Fruit fly (Drosophila melanogaster) whole organism, embryonic: ENCODE data around the gene Acn.

ENCODE experiments used
- CG10543 ChIP-seq: fragments of 200-800 bp; sonication (Bioruptor generic); optimal IDR thresholded peaks from 3 replicates; lab custom pipeline; 2017; ENCODE audit warnings: missing biosample characterization, mild to moderate bottlenecking, missing genetic modification characterization, moderate library complexity
- CG14860 ChIP-seq: fragments of 200-800 bp; sonication (Bioruptor generic); IDR thresholded peaks from 3 replicates; pipeline ENCODE4 v1.3.6; 2022; ENCODE audit warnings: missing biosample characterization, missing genetic modification characterization; ENCODE audit not compliant: partially characterized antibody
- CG15011 ChIP-seq: fragments of 200-800 bp; sonication (Bioruptor generic); optimal IDR thresholded peaks from 3 replicates; lab custom pipeline; 2018; ENCODE audit warnings: missing biosample characterization, mild to moderate bottlenecking, missing genetic modification characterization
- CG15514 ChIP-seq: fragments of 200-800 bp; sonication (Bioruptor generic); optimal IDR thresholded peaks from 3 replicates; lab custom pipeline; 2017; ENCODE audit warnings: missing biosample characterization, missing genetic modification characterization, mild to moderate bottlenecking, moderate library complexity, missing genetic modification reagents
- CG1603 ChIP-seq: fragments of 200-800 bp; sonication (Bioruptor generic); optimal IDR thresholded peaks from 2 replicates; lab custom pipeline; 2019; ENCODE audit warnings: missing biosample characterization, mild to moderate bottlenecking, missing genetic modification characterization, moderate library complexity
- CG2129 ChIP-seq: fragments of 200-800 bp; sonication (Bioruptor generic); IDR thresholded peaks from 2 replicates; pipeline ENCODE4 v1.3.6; 2022; ENCODE audit warnings: missing biosample characterization, missing genetic modification characterization; ENCODE audit not compliant: partially characterized antibody
- CG2678 ChIP-seq: fragments of 200-800 bp; sonication (Bioruptor generic); optimal IDR thresholded peaks from 3 replicates; lab custom pipeline; 2019; ENCODE audit warnings: missing biosample characterization, mild to moderate bottlenecking, missing genetic modification characterization, moderate library complexity
- CG3163 ChIP-seq: fragments of 200-800 bp; sonication (Bioruptor generic); optimal IDR thresholded peaks from 3 replicates; lab custom pipeline; 2016; ENCODE audit warnings: missing biosample characterization, missing genetic modification characterization
- CG4617 ChIP-seq: fragments of 200-800 bp; sonication (Bioruptor generic); optimal IDR thresholded peaks from 3 replicates; lab custom pipeline; 2016; ENCODE audit warnings: missing biosample characterization, missing genetic modification characterization, borderline replicate concordance
- CG4820 ChIP-seq: fragments of 200-800 bp; sonication (Bioruptor generic); optimal IDR thresholded peaks from 3 replicates; lab custom pipeline; 2016; ENCODE audit warnings: missing biosample characterization, missing genetic modification characterization
- CG7271 ChIP-seq: fragments of 200-800 bp; sonication (Bioruptor generic); optimal IDR thresholded peaks from 2 replicates; lab custom pipeline; 2018; ENCODE audit warnings: missing biosample characterization, mild to moderate bottlenecking, missing genetic modification characterization, moderate library complexity
- CG8924 ChIP-seq: fragments of 200-800 bp; optimal IDR thresholded peaks from 3 replicates; lab custom pipeline; 2019; ENCODE audit warnings: missing biosample characterization, mild to moderate bottlenecking, missing genetic modification characterization, moderate library complexity
- CG9437 ChIP-seq: fragments of 200-800 bp; sonication (Bioruptor generic); optimal IDR thresholded peaks from 2 replicates; lab custom pipeline; 2018; ENCODE audit warnings: missing biosample characterization, mild to moderate bottlenecking, missing genetic modification characterization
- CoRest ChIP-seq: fragments of 200-800 bp; sonication (Bioruptor generic); optimal IDR thresholded peaks from 3 replicates; lab custom pipeline; 2018; ENCODE audit warnings: missing biosample characterization, mild to moderate bottlenecking, missing genetic modification characterization, moderate library complexity
- Dll ChIP-seq: fragments of 200-800 bp; sonication (Bioruptor generic); IDR thresholded peaks from 4 replicates; pipeline ENCODE4 v1.3.6; 2022; ENCODE audit warnings: missing biosample characterization, missing genetic modification characterization; ENCODE audit not compliant: partially characterized antibody
- Dref ChIP-seq: fragments of 200-800 bp; sonication (Bioruptor generic); IDR thresholded peaks from 2 replicates; pipeline ENCODE4 v1.3.6; 2022; ENCODE audit warnings: missing biosample characterization, missing genetic modification characterization
- Gug ChIP-seq: fragments of 200-800 bp; sonication (Bioruptor generic); IDR thresholded peaks from 4 replicates; pipeline ENCODE4 v1.3.6; 2022; ENCODE audit warnings: missing biosample characterization, missing genetic modification characterization
- HLH3B ChIP-seq: fragments of 200-800 bp; sonication (Bioruptor generic); IDR thresholded peaks from 2 replicates; pipeline ENCODE4 v1.3.6; 2022; ENCODE audit warnings: missing biosample characterization, missing genetic modification characterization
- Hand ChIP-seq: fragments of 200-800 bp; sonication (Bioruptor generic); optimal IDR thresholded peaks from 2 replicates; lab custom pipeline; 2017; ENCODE audit warnings: mild to moderate bottlenecking, missing biosample characterization, missing genetic modification reagents, missing genetic modification characterization
- Hr51 ChIP-seq, 2 experiments: fragments of 200-800 bp; sonication (Bioruptor generic); optimal IDR thresholded peaks; 2 replicates in 1 of 2; 3 replicates in 1 of 2; lab custom pipeline; 2016 to 2018; ENCODE audit warnings: missing biosample characterization in 2 of 2, missing genetic modification characterization in 2 of 2, mild to moderate bottlenecking in 1 of 2, moderate library complexity in 1 of 2
- Hr78 ChIP-seq, 2 experiments: fragments of 200-800 bp in 1 of 2; fragments of >200 bp in 1 of 2; sonication (Bioruptor generic) in 1 of 2; optimal IDR thresholded peaks; 2 replicates each; lab custom pipeline; 2017 to 2019; ENCODE audit warnings: missing biosample characterization in 2 of 2, missing genetic modification characterization in 2 of 2, mild to moderate bottlenecking in 1 of 2, moderate library complexity in 1 of 2
- Lim3 ChIP-seq: fragments of 200-800 bp; sonication (Bioruptor generic); IDR thresholded peaks from 2 replicates; pipeline ENCODE4 v1.3.6; 2022; ENCODE audit warnings: missing biosample characterization, missing genetic modification characterization
- MBD-R2 ChIP-seq: fragments of 200-800 bp; sonication (Bioruptor generic); IDR thresholded peaks from 2 replicates; pipeline ENCODE4 v1.3.6; 2022; ENCODE audit warnings: missing biosample characterization, missing genetic modification characterization
- Meics ChIP-seq: fragments of 200-800 bp; sonication (Bioruptor generic); optimal IDR thresholded peaks from 2 replicates; lab custom pipeline; 2017; ENCODE audit warnings: missing biosample characterization, mild to moderate bottlenecking, missing genetic modification characterization
- NFAT ChIP-seq: fragments of 200-800 bp; sonication (Bioruptor generic); IDR thresholded peaks from 2 replicates; pipeline ENCODE4 v1.3.6; 2022; ENCODE audit warnings: missing biosample characterization, missing genetic modification characterization
- Scr ChIP-seq: fragments of 200-800 bp; sonication (Bioruptor generic); IDR thresholded peaks from 2 replicates; pipeline ENCODE4 v1.3.6; 2022; ENCODE audit warnings: missing biosample characterization, missing genetic modification characterization; ENCODE audit not compliant: partially characterized antibody
- Side ChIP-seq: fragments of 200-800 bp; sonication (Bioruptor generic); optimal IDR thresholded peaks from 2 replicates; lab custom pipeline; 2016; ENCODE audit warnings: missing biosample characterization, missing genetic modification characterization
- Vsx1 ChIP-seq: fragments of 200-800 bp; sonication (Bioruptor generic); optimal IDR thresholded peaks from 2 replicates; lab custom pipeline; 2017; ENCODE audit warnings: missing biosample characterization, mild to moderate bottlenecking, missing genetic modification characterization, missing genetic modification reagents
- ara ChIP-seq: fragments of 200-800 bp; sonication (Bioruptor generic); IDR thresholded peaks from 2 replicates; pipeline ENCODE4 v1.3.6; 2022; ENCODE audit warnings: missing biosample characterization, missing genetic modification characterization
- ato ChIP-seq: fragments of 200-800 bp; sonication (Bioruptor generic); IDR thresholded peaks from 2 replicates; pipeline ENCODE4 v1.3.6; 2022; ENCODE audit warnings: missing biosample characterization, missing genetic modification characterization; ENCODE audit not compliant: partially characterized antibody
- caup ChIP-seq: fragments of 200-800 bp; sonication (Bioruptor generic); optimal IDR thresholded peaks from 3 replicates; lab custom pipeline; 2017; ENCODE audit warnings: missing biosample characterization, mild to moderate bottlenecking, missing genetic modification characterization, moderate library complexity; ENCODE audit not compliant: severe bottlenecking
- chinmo ChIP-seq: fragments of 200-800 bp; sonication (Bioruptor generic); IDR thresholded peaks from 4 replicates; pipeline ENCODE4 v1.3.6; 2022; ENCODE audit warnings: missing biosample characterization, missing genetic modification characterization; ENCODE audit not compliant: partially characterized antibody
- ci ChIP-seq: fragments of 200-800 bp; sonication (Bioruptor generic); IDR thresholded peaks from 3 replicates; pipeline ENCODE4 v1.3.6; 2022; ENCODE audit warnings: missing biosample characterization, missing genetic modification characterization
- dpn ChIP-seq, 2 experiments: fragments of 200-800 bp; sonication (Bioruptor generic); optimal IDR thresholded peaks; 3 replicates each; lab custom pipeline; 2016; ENCODE audit warnings: missing biosample characterization in 2 of 2, missing genetic modification characterization in 2 of 2
- fd96Cb ChIP-seq: fragments of 200-800 bp; sonication (Bioruptor generic); optimal IDR thresholded peaks from 2 replicates; lab custom pipeline; 2018; ENCODE audit warnings: missing biosample characterization, mild to moderate bottlenecking, missing genetic modification characterization, moderate library complexity
- gsb ChIP-seq: fragments of 200-800 bp; sonication (Bioruptor generic); IDR thresholded peaks from 2 replicates; pipeline ENCODE4 v1.3.6; 2022; ENCODE audit warnings: missing biosample characterization, missing genetic modification characterization
- inv ChIP-seq: fragments of 200-800 bp; sonication (Bioruptor generic); IDR thresholded peaks from 2 replicates; pipeline ENCODE4 v1.3.6; 2022; ENCODE audit warnings: missing biosample characterization, missing genetic modification characterization; ENCODE audit not compliant: partially characterized antibody
- pan ChIP-seq, 4 experiments: fragments of >200 bp in 3 of 4; fragments of 200-800 bp in 1 of 4; sonication (Bioruptor generic) in 1 of 4; optimal IDR thresholded peaks in 3 of 4; IDR thresholded peaks in 1 of 4; 2 replicates each; pipeline versions ENCODE4 v1.3.6 to Lab custom; 2017 to 2022; ENCODE audit warnings: missing biosample characterization in 2 of 4, missing genetic modification characterization in 2 of 4, mixed read lengths in 1 of 4
- pum ChIP-seq: fragments of 200-800 bp; sonication (Bioruptor generic); optimal IDR thresholded peaks from 2 replicates; lab custom pipeline; 2016; ENCODE audit warnings: missing biosample characterization, missing genetic modification characterization
- sc ChIP-seq, 3 experiments: fragments of >200 bp in 2 of 3; fragments of 200-800 bp in 1 of 3; sonication (Bioruptor generic) in 1 of 3; optimal IDR thresholded peaks; 2 replicates in 2 of 3; 3 replicates in 1 of 3; lab custom pipeline; 2017; ENCODE audit warnings: mild to moderate bottlenecking in 1 of 3, missing biosample characterization in 1 of 3, missing genetic modification characterization in 1 of 3, missing genetic modification reagents in 1 of 3
- sens ChIP-seq: fragments of 200-800 bp; sonication (Bioruptor generic); peaks from one replicate; lab custom pipeline; 2016; ENCODE audit warnings: missing biosample characterization, missing genetic modification characterization
- sob ChIP-seq: fragments of 200-800 bp; sonication (Bioruptor generic); IDR thresholded peaks from 2 replicates; pipeline ENCODE4 v1.3.6; 2022; ENCODE audit warnings: missing biosample characterization, missing genetic modification characterization
- sug ChIP-seq: fragments of 200-800 bp; optimal IDR thresholded peaks from 2 replicates; lab custom pipeline; 2019; ENCODE audit warnings: missing biosample characterization, mild to moderate bottlenecking, missing genetic modification characterization, moderate library complexity
- tna ChIP-seq: fragments of 200-800 bp; sonication (Bioruptor generic); IDR thresholded peaks from 2 replicates; pipeline ENCODE4 v1.3.6; 2022; ENCODE audit warnings: missing biosample characterization, missing genetic modification characterization; ENCODE audit not compliant: partially characterized antibody
- trem ChIP-seq: fragments of 200-800 bp; optimal IDR thresholded peaks from 3 replicates; lab custom pipeline; 2019; ENCODE audit warnings: missing biosample characterization, mild to moderate bottlenecking, missing genetic modification characterization, moderate library complexity
- trh ChIP-seq: fragments of 200-800 bp; sonication (Bioruptor generic); optimal IDR thresholded peaks from 2 replicates; lab custom pipeline; 2016; ENCODE audit warnings: missing biosample characterization, missing genetic modification characterization
- unc-4 ChIP-seq: fragments of 200-800 bp; sonication (Bioruptor generic); IDR thresholded peaks from 2 replicates; pipeline ENCODE4 v1.3.6; 2022; ENCODE audit warnings: missing biosample characterization, missing genetic modification characterization; ENCODE audit not compliant: partially characterized antibody
- zen2 ChIP-seq: fragments of 200-800 bp; sonication (Bioruptor generic); IDR thresholded peaks from 3 replicates; pipeline ENCODE4 v1.3.6; 2022; ENCODE audit warnings: missing biosample characterization, missing genetic modification characterization; ENCODE audit not compliant: partially characterized antibody

The Acn gene

DNA sequence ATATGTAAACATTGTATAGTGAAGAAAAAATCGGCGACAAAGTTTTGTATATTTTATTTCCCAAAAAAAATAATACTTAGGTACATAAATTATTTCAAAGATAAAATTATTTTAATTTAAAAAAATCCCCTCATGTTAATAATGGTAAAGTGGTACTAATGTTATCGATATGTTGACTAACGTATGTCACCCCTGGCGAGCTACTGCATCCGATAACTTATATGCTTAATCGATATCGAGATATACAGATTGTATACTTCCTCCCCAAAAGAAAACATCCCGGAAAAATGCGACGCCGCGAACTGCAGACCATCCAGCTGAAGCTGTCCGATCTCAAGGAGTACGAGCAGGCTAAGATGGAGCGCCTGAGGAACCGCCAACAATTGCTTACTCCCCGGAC lies 19.6 kb downstream of the Acn start, which contains the start of gene CG17343 (continued):
- TF ChIP-seq zen2 (GFP tag; lab: Robert Waterston, UW): peak; percentile 98
- peak; percentile 98 for TF ChIP-seq ato (GFP tag; lab: Robert Waterston, UW)
- TF ChIP-seq Hr51 (GFP tag; optimal IDR thresholded peaks at IDR 0.05; lab: Kevin White, UChicago): no peak
- peak; percentile 32; the same call in 1 of the 2 replicates for TF ChIP-seq CG2129 (GFP tag; lab: Robert Waterston, UW)
- peak; percentile 3 for TF ChIP-seq CoRest (tag; lab: Kevin White, UChicago)
- no peak for TF ChIP-seq Gug (GFP tag; lab: Robert Waterston, UW)
- TF ChIP-seq sc (optimal IDR thresholded peaks at IDR 0.05; lab: Kevin White, UChicago): no peak
- no peak for TF ChIP-seq sc (GFP tag; optimal IDR thresholded peaks at IDR 0.05; lab: Kevin White, UChicago)
- no peak for TF ChIP-seq CG7271 (tag; lab: Kevin White, UChicago)
- peak; percentile 86 for TF ChIP-seq MBD-R2 (GFP tag; lab: Robert Waterston, UW)
- TF ChIP-seq Dll (GFP tag; lab: Robert Waterston, UW): peak; percentile 83
- no peak for TF ChIP-seq caup (GFP tag; lab: Kevin White, UChicago)
- no peak for TF ChIP-seq trh (GFP tag; lab: Kevin White, UChicago)
- peak; percentile 72 for TF ChIP-seq unc-4 (GFP tag; lab: Robert Waterston, UW)
- peak; percentile 41 for TF ChIP-seq CG4617 (GFP tag; lab: Kevin White, UChicago)
- peak; percentile 91 for TF ChIP-seq Dref
- peak; percentile 83 for TF ChIP-seq Scr (GFP tag; lab: Robert Waterston, UW)
- TF ChIP-seq CG3163 (GFP tag; lab: Kevin White, UChicago): no peak
- peak; percentile 21; the same call in 1 of the 3 replicates for TF ChIP-seq ci (GFP tag; lab: Robert Waterston, UW)
- peak; percentile 6 for TF ChIP-seq sens (GFP tag; lab: Kevin White, UChicago)
- no peak for TF ChIP-seq CG15011 (GFP tag; lab: Kevin White, UChicago)
- TF ChIP-seq gsb (GFP tag; lab: Robert Waterston, UW): no peak
- TF ChIP-seq CG9437: no peak
- no peak for TF ChIP-seq NFAT (GFP tag; lab: Robert Waterston, UW)
- no peak for TF ChIP-seq fd96Cb
- no peak for TF ChIP-seq CG8924 (tag; lab: Kevin White, UChicago)
- no peak for TF ChIP-seq CG2678
- no peak for TF ChIP-seq CG4820 (GFP tag; lab: Kevin White, UChicago)
- TF ChIP-seq chinmo: peak; percentile 93; the same call in 3 of the 4 replicates
- peak; percentile 46 for TF ChIP-seq trem (tag; lab: Kevin White, UChicago)
- no peak for TF ChIP-seq sug
- peak; percentile 81 for TF ChIP-seq inv (GFP tag; lab: Robert Waterston, UW)

dm6 chr2L:19068393-19068792 lies 23.2 kb downstream of the Acn start:
- TF ChIP-seq Vsx1 (GFP tag; lab: Kevin White, UChicago) (no peak), CG15514 (GFP tag; lab: Kevin White, UChicago) (no peak), ara (GFP tag; lab: Robert Waterston, UW) (no peak), CG10543 (GFP tag; lab: Kevin White, UChicago) (no peak), Hand (GFP tag; lab: Kevin White, UChicago) (no peak), sob (GFP tag; lab: Robert Waterston, UW) (no peak), Side (GFP tag; lab: Kevin White, UChicago) (no peak), tna (GFP tag; lab: Robert Waterston, UW) (no peak), Hr78 (GFP tag; optimal IDR thresholded peaks at IDR 0.05; lab: Kevin White, UChicago) (no peak), pan (optimal IDR thresholded peaks at IDR 0.05; lab: Kevin White, UChicago) (no peak), pan (GFP tag; optimal IDR thresholded peaks at IDR 0.05 in 1 of 2, IDR thresholded peaks at IDR 0.05 in 1 of 2) (no peak), CG1603 (tag; lab: Kevin White, UChicago) (no peak), Lim3 (GFP tag; lab: Robert Waterston, UW) (peak; percentile 36; the same call in 1 of the 2 replicates), HLH3B (0 out of 2 replicates have a peak, but pooled peaks have one; percentile 7), dpn (GFP tag; optimal IDR thresholded peaks at IDR 0.05; lab: Kevin White, UChicago) (no peak), pum (GFP tag; lab: Kevin White, UChicago) (no peak), CG14860 (no peak), Meics (GFP tag; lab: Kevin White, UChicago) (no peak)
